Worm (Caenorhabditis elegans): ENCODE measurements around the gene R05F9.7.

- TF ChIP-seq flt-1 (GFP tag; IDR thresholded peaks at IDR 0.05) (no peak), T22C8.4 (GFP tag; IDR thresholded peaks at IDR 0.05) (no peak), klf-2 (GFP tag; conservative IDR thresholded peaks at IDR 0.05) (no peak), med-1 (GFP tag; optimal IDR thresholded peaks at IDR 0.05; ENCODE audit: insufficient read depth) (no peak), tab-1 (GFP tag; IDR thresholded peaks at IDR 0.05) (no peak), ztf-29 (GFP tag; IDR thresholded peaks at IDR 0.05) (no peak), cog-1 (tag; optimal IDR thresholded peaks at IDR 0.05) (no peak)
Measured at ce11 chrII:4854761-4855160, 31.3 kb upstream of the R05F9.7 start.
